Worm (Caenorhabditis elegans): ENCODE results near the gene F22F7.7.

DNA sequence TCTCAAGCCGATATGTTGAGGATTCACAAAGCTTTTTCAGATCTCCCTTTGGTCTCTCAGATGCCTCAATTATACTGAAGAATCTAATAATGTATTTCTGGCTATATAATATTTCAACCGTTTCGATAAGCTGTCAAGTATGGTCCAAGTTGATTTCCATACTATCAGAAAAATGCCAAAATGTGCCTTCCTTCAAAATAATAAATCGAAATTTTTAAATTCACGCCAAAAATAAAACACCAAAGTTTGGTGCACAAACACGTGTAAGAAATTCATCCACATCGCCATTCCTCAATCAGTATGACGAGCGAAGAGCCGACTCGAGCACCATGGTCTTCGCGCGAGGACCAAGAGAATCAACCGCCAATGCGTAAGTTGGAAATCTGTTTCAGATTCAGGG, 20.3 kb downstream of the F22F7.7 start, which contains the start of gene F22F7.11:
- TF ChIP-seq flt-1 (GFP tag; IDR thresholded peaks at IDR 0.05) (no peak), tab-1 (GFP tag; IDR thresholded peaks at IDR 0.05) (no peak), ztf-23 (GFP tag; IDR thresholded peaks at IDR 0.05) (no peak), ztf-29 (GFP tag; IDR thresholded peaks at IDR 0.05) (no peak), med-1 (GFP tag; optimal IDR thresholded peaks at IDR 0.05; ENCODE audit: insufficient read depth) (no peak), T22C8.4 (GFP tag; IDR thresholded peaks at IDR 0.05) (no peak), klf-2 (GFP tag; conservative IDR thresholded peaks at IDR 0.05) (no peak)
